Fruit fly (Drosophila melanogaster) whole organism, prepupa: ENCODE data around the gene CG32284.

ENCODE experiments used
- Blimp-1 ChIP-seq: fragments of 200-800 bp; sonication (Bioruptor generic); optimal IDR thresholded peaks from 3 replicates; lab custom pipeline; 2017; ENCODE audit warnings: missing biosample characterization, missing genetic modification characterization, mild to moderate bottlenecking, moderate library complexity, missing genetic modification reagents
- CG10631 ChIP-seq: fragments of 200-800 bp; sonication (Bioruptor generic); optimal IDR thresholded peaks from 2 replicates; lab custom pipeline; 2016; ENCODE audit warnings: missing biosample characterization, missing genetic modification characterization
- CG10669 ChIP-seq: fragments of 200-800 bp; sonication (Bioruptor generic); optimal IDR thresholded peaks from 3 replicates; lab custom pipeline; 2018; ENCODE audit warnings: missing biosample characterization, mild to moderate bottlenecking, missing genetic modification characterization, moderate library complexity
- CG11294 ChIP-seq: fragments of 200-800 bp; sonication (Bioruptor generic); IDR thresholded peaks from 2 replicates; pipeline ENCODE4 v1.3.6; 2022; ENCODE audit warnings: missing biosample characterization, missing genetic modification characterization
- CG11762 ChIP-seq: fragments of 200-800 bp; sonication (Bioruptor generic); optimal IDR thresholded peaks from 3 replicates; lab custom pipeline; 2016; ENCODE audit warnings: missing biosample characterization, missing genetic modification characterization; ENCODE audit not compliant: insufficient read depth
- CG1621 ChIP-seq: fragments of 200-800 bp; sonication (Bioruptor generic); optimal IDR thresholded peaks from 3 replicates; lab custom pipeline; 2018; ENCODE audit warnings: missing biosample characterization, mild to moderate bottlenecking, missing genetic modification characterization
- CG16779 ChIP-seq: fragments of 200-800 bp; sonication (Bioruptor generic); optimal IDR thresholded peaks from 3 replicates; lab custom pipeline; 2017; ENCODE audit warnings: missing biosample characterization, mild to moderate bottlenecking, missing genetic modification characterization
- CG3032 ChIP-seq: fragments of 200-800 bp; optimal IDR thresholded peaks from 2 replicates; lab custom pipeline; 2019; ENCODE audit warnings: missing biosample characterization, mild to moderate bottlenecking, missing genetic modification characterization, moderate library complexity
- CG34406 ChIP-seq: fragments of 200-800 bp; sonication (Bioruptor generic); optimal IDR thresholded peaks from 3 replicates; lab custom pipeline; 2016; ENCODE audit warnings: missing biosample characterization, missing genetic modification characterization
- CG6163 ChIP-seq: fragments of 200-800 bp; sonication (Bioruptor generic); IDR thresholded peaks from 3 replicates; pipeline ENCODE4 v1.3.6; 2022; ENCODE audit warnings: missing biosample characterization, missing genetic modification characterization
- CG6276 ChIP-seq: fragments of 200-800 bp; sonication (Bioruptor generic); optimal IDR thresholded peaks from 2 replicates; lab custom pipeline; 2017; ENCODE audit warnings: missing biosample characterization, mild to moderate bottlenecking, missing genetic modification characterization
- CG6854 ChIP-seq: fragments of 200-800 bp; sonication (Bioruptor generic); optimal IDR thresholded peaks from 2 replicates; lab custom pipeline; 2017; ENCODE audit warnings: missing biosample characterization, mild to moderate bottlenecking, missing genetic modification characterization
- CG7368 ChIP-seq: fragments of 200-800 bp; sonication (Bioruptor generic); optimal IDR thresholded peaks from 3 replicates; lab custom pipeline; 2016; ENCODE audit warnings: missing biosample characterization, missing genetic modification characterization
- CG8119 ChIP-seq: fragments of 200-800 bp; sonication (Bioruptor generic); IDR thresholded peaks from 3 replicates; pipeline ENCODE4 v1.3.6; 2022; ENCODE audit warnings: missing biosample characterization, missing genetic modification characterization
- CG8319 ChIP-seq: fragments of 200-800 bp; sonication (Bioruptor generic); optimal IDR thresholded peaks from 3 replicates; lab custom pipeline; 2016; ENCODE audit warnings: missing biosample characterization, missing genetic modification characterization
- CG9139 ChIP-seq: fragments of 200-800 bp; sonication (Bioruptor generic); optimal IDR thresholded peaks from 3 replicates; lab custom pipeline; 2017; ENCODE audit warnings: missing biosample characterization, mild to moderate bottlenecking, missing genetic modification characterization
- Eip75B ChIP-seq: fragments of 200-800 bp; sonication (Bioruptor generic); optimal IDR thresholded peaks from 3 replicates; lab custom pipeline; 2016; ENCODE audit warnings: missing biosample characterization, missing genetic modification characterization
- Eip78C ChIP-seq: fragments of 200-800 bp; sonication (Bioruptor generic); peaks from one replicate; lab custom pipeline; 2016; ENCODE audit warnings: missing biosample characterization, missing genetic modification characterization
- Eip93F ChIP-seq: fragments of 200-800 bp; sonication (Bioruptor generic); optimal IDR thresholded peaks from 2 replicates; lab custom pipeline; 2016; ENCODE audit warnings: missing biosample characterization, mild to moderate bottlenecking, missing genetic modification characterization
- Ets96B ChIP-seq: fragments of 200-800 bp; optimal IDR thresholded peaks from 2 replicates; lab custom pipeline; 2019; ENCODE audit warnings: missing biosample characterization, mild to moderate bottlenecking, missing genetic modification characterization, moderate library complexity
- Gug ChIP-seq: fragments of 200-800 bp; sonication (Bioruptor generic); IDR thresholded peaks from 2 replicates; pipeline ENCODE4 v1.3.6; 2022; ENCODE audit warnings: missing biosample characterization, missing genetic modification characterization
- Hr4 ChIP-seq: fragments of 200-800 bp; sonication (Bioruptor generic); optimal IDR thresholded peaks from 3 replicates; lab custom pipeline; 2016; ENCODE audit warnings: missing biosample characterization, missing genetic modification characterization
- Met ChIP-seq: fragments of 200-800 bp; sonication (Bioruptor generic); optimal IDR thresholded peaks from 3 replicates; lab custom pipeline; 2016; ENCODE audit warnings: missing biosample characterization, missing genetic modification characterization
- OdsH ChIP-seq: fragments of 200-800 bp; sonication (Bioruptor generic); optimal IDR thresholded peaks from 3 replicates; lab custom pipeline; 2016; ENCODE audit warnings: missing biosample characterization, missing genetic modification characterization
- Smox ChIP-seq: fragments of 200-800 bp; sonication (Bioruptor generic); optimal IDR thresholded peaks from 3 replicates; lab custom pipeline; 2016; ENCODE audit warnings: missing biosample characterization, missing genetic modification characterization
- Sox102F ChIP-seq: fragments of 200-800 bp; sonication (Bioruptor generic); optimal IDR thresholded peaks from 2 replicates; lab custom pipeline; 2016; ENCODE audit warnings: missing biosample characterization, mild to moderate bottlenecking, missing genetic modification characterization
- Sox14 ChIP-seq: fragments of 200-800 bp; sonication (Bioruptor generic); optimal IDR thresholded peaks from 3 replicates; lab custom pipeline; 2016; ENCODE audit warnings: missing biosample characterization, missing genetic modification characterization
- Sox15 ChIP-seq: fragments of 200-800 bp; sonication (Bioruptor generic); optimal IDR thresholded peaks from 3 replicates; lab custom pipeline; 2016; ENCODE audit warnings: missing biosample characterization, missing genetic modification characterization
- achi ChIP-seq: fragments of 200-800 bp; sonication (Bioruptor generic); optimal IDR thresholded peaks from 3 replicates; lab custom pipeline; 2016; ENCODE audit warnings: missing biosample characterization, missing genetic modification characterization
- acj6 ChIP-seq: fragments of 200-800 bp; sonication (Bioruptor generic); optimal IDR thresholded peaks from 3 replicates; lab custom pipeline; 2016; ENCODE audit warnings: missing biosample characterization, missing genetic modification characterization
- dac ChIP-seq: fragments of 200-800 bp; sonication (Bioruptor generic); optimal IDR thresholded peaks from 2 replicates; lab custom pipeline; 2017; ENCODE audit warnings: missing biosample characterization, mild to moderate bottlenecking, missing genetic modification characterization
- dsx ChIP-seq: fragments of 200-800 bp; optimal IDR thresholded peaks from 3 replicates; lab custom pipeline; 2019; ENCODE audit warnings: missing biosample characterization, mild to moderate bottlenecking, missing genetic modification characterization, moderate library complexity; ENCODE audit not compliant: poor library complexity, severe bottlenecking
- eg ChIP-seq: fragments of 200-800 bp; sonication (Bioruptor generic); IDR thresholded peaks from 3 replicates; pipeline ENCODE4 v1.3.6; 2022; ENCODE audit warnings: missing biosample characterization, missing genetic modification characterization
- esn ChIP-seq: fragments of 200-800 bp; sonication (Bioruptor generic); optimal IDR thresholded peaks from 2 replicates; lab custom pipeline; 2016; ENCODE audit warnings: missing biosample characterization, mild to moderate bottlenecking, missing genetic modification characterization, moderate library complexity
- fd59A ChIP-seq: fragments of 200-800 bp; sonication (Bioruptor generic); optimal IDR thresholded peaks from 2 replicates; lab custom pipeline; 2017; ENCODE audit warnings: missing biosample characterization, mild to moderate bottlenecking, missing genetic modification characterization, missing genetic modification reagents
- fkh ChIP-seq: fragments of 200-800 bp; sonication (Bioruptor generic); optimal IDR thresholded peaks from 3 replicates; lab custom pipeline; 2017; ENCODE audit warnings: missing biosample characterization, mild to moderate bottlenecking, missing genetic modification characterization, moderate library complexity
- net ChIP-seq: fragments of 200-800 bp; sonication (Bioruptor generic); optimal IDR thresholded peaks from 3 replicates; lab custom pipeline; 2016; ENCODE audit warnings: missing biosample characterization, missing genetic modification characterization
- salr ChIP-seq, 2 experiments: fragments of 200-800 bp; sonication (Bioruptor generic); optimal IDR thresholded peaks; 3 replicates each; lab custom pipeline; 2016 to 2018; ENCODE audit warnings: missing biosample characterization in 2 of 2, missing genetic modification characterization in 2 of 2, mild to moderate bottlenecking in 1 of 2
- spab ChIP-seq: fragments of 200-800 bp; sonication (Bioruptor generic); optimal IDR thresholded peaks from 2 replicates; lab custom pipeline; 2017; ENCODE audit warnings: missing biosample characterization, mild to moderate bottlenecking, missing genetic modification characterization, missing genetic modification reagents
- ss ChIP-seq, 2 experiments: fragments of 200-800 bp; sonication (Bioruptor generic); optimal IDR thresholded peaks; 2 replicates in 1 of 2; 3 replicates in 1 of 2; lab custom pipeline; 2017 to 2018; ENCODE audit warnings: mild to moderate bottlenecking in 2 of 2, missing biosample characterization in 2 of 2, missing genetic modification characterization in 2 of 2, moderate library complexity in 1 of 2
- svp ChIP-seq: fragments of 200-800 bp; sonication (Bioruptor generic); peaks from one replicate; lab custom pipeline; 2016; ENCODE audit warnings: missing biosample characterization, missing genetic modification characterization
- vri ChIP-seq: fragments of 200-800 bp; sonication (Bioruptor generic); optimal IDR thresholded peaks from 3 replicates; lab custom pipeline; 2016; ENCODE audit warnings: missing biosample characterization, mild to moderate bottlenecking, missing genetic modification characterization

CG32284 gene

dm6 chr3L:3222643-3223389 lies 36.4 kb downstream of the CG32284 start, which contains the start of the genes RpL28 and eIF1 (continued):
- TF ChIP-seq Hr4 (GFP tag; lab: Kevin White, UChicago) = no peak
- TF ChIP-seq fd59A = peak; percentile 68
- peak; percentile 93 for TF ChIP-seq CG6854 (GFP tag; lab: Kevin White, UChicago)
- peak; percentile 32 for TF ChIP-seq CG11294 (GFP tag; lab: Robert Waterston, UW)
- peak; percentile 29 for TF ChIP-seq Sox102F (GFP tag; lab: Kevin White, UChicago)
- TF ChIP-seq Sox14 (GFP tag; lab: Kevin White, UChicago) = peak; percentile 75
- TF ChIP-seq Eip78C (GFP tag; lab: Kevin White, UChicago) = peak; percentile 96
- TF ChIP-seq CG8319 = peak; percentile 84
- peak; percentile 77 for TF ChIP-seq CG16779 (tag; lab: Kevin White, UChicago)
- peak; percentile 65 to 91 for TF ChIP-seq salr (GFP tag; optimal IDR thresholded peaks at IDR 0.05; lab: Kevin White, UChicago)
- TF ChIP-seq CG34406 (GFP tag; lab: Kevin White, UChicago) = peak; percentile 83
- peak; percentile 95 for TF ChIP-seq achi
- peak; percentile 29 to 89 for TF ChIP-seq ss (GFP tag; optimal IDR thresholded peaks at IDR 0.05; lab: Kevin White, UChicago)
- TF ChIP-seq CG6163 (GFP tag; lab: Robert Waterston, UW) = peak; percentile 89
- TF ChIP-seq CG1621 (tag; lab: Kevin White, UChicago) = no peak
- TF ChIP-seq CG11762 (GFP tag; lab: Kevin White, UChicago) = no peak
- TF ChIP-seq Eip75B (GFP tag; lab: Kevin White, UChicago) = peak; percentile 68
- peak; percentile 68 for TF ChIP-seq Sox15 (GFP tag; lab: Kevin White, UChicago)
- TF ChIP-seq vri (GFP tag; lab: Kevin White, UChicago) = no peak
- TF ChIP-seq CG6276 = no peak
- TF ChIP-seq fkh (GFP tag; lab: Kevin White, UChicago) = peak; percentile 34
- TF ChIP-seq CG10669 = peak; percentile 31
- TF ChIP-seq CG8119 (GFP tag; lab: Robert Waterston, UW) = no peak
- peak; percentile 38 for TF ChIP-seq Ets96B (tag; lab: Kevin White, UChicago)
- TF ChIP-seq CG7368 (GFP tag; lab: Kevin White, UChicago) = no peak
- TF ChIP-seq Eip93F (GFP tag; lab: Kevin White, UChicago) = no peak
- no peak for TF ChIP-seq spab (GFP tag; lab: Kevin White, UChicago)
- TF ChIP-seq Smox (GFP tag; lab: Kevin White, UChicago) = no peak
- TF ChIP-seq acj6 (GFP tag; lab: Kevin White, UChicago) = peak; percentile 88
- TF ChIP-seq net = peak; percentile 47
- TF ChIP-seq CG9139 (GFP tag; lab: Kevin White, UChicago) = no peak
- TF ChIP-seq Blimp-1 (GFP tag; lab: Kevin White, UChicago) = peak; percentile 86
- TF ChIP-seq eg = no peak; the same call in 1 of the 3 replicates
- peak; percentile 79 for TF ChIP-seq CG3032 (tag; lab: Kevin White, UChicago)
- peak; percentile 69 for TF ChIP-seq Met (GFP tag; lab: Kevin White, UChicago)
- TF ChIP-seq, all 60 proteins: peak for 39

- TF ChIP-seq Blimp-1 (GFP tag; lab: Kevin White, UChicago) (no peak), fkh (GFP tag; lab: Kevin White, UChicago) (no peak), CG10631 (GFP tag; lab: Kevin White, UChicago) (no peak), esn (GFP tag; lab: Kevin White, UChicago) (no peak), CG6854 (GFP tag; lab: Kevin White, UChicago) (no peak), Gug (GFP tag; lab: Robert Waterston, UW) (no peak), dac (GFP tag; lab: Kevin White, UChicago) (no peak), dsx (no peak), OdsH (GFP tag; lab: Kevin White, UChicago) (no peak), CG34406 (GFP tag; lab: Kevin White, UChicago) (no peak), spab (GFP tag; lab: Kevin White, UChicago) (no peak), vri (GFP tag; lab: Kevin White, UChicago) (no peak), CG8319 (no peak), acj6 (GFP tag; lab: Kevin White, UChicago) (no peak), CG10669 (no peak), CG11294 (GFP tag; lab: Robert Waterston, UW) (no peak), svp (GFP tag; lab: Kevin White, UChicago) (no peak), Sox102F (GFP tag; lab: Kevin White, UChicago) (no peak)
Measured at dm6 chr3L:3223390-3223914, 37.0 kb downstream of the CG32284 start.
